Fruit fly (Drosophila melanogaster): ENCODE data around the gene CG17292.

CG17292 gene

DNA sequence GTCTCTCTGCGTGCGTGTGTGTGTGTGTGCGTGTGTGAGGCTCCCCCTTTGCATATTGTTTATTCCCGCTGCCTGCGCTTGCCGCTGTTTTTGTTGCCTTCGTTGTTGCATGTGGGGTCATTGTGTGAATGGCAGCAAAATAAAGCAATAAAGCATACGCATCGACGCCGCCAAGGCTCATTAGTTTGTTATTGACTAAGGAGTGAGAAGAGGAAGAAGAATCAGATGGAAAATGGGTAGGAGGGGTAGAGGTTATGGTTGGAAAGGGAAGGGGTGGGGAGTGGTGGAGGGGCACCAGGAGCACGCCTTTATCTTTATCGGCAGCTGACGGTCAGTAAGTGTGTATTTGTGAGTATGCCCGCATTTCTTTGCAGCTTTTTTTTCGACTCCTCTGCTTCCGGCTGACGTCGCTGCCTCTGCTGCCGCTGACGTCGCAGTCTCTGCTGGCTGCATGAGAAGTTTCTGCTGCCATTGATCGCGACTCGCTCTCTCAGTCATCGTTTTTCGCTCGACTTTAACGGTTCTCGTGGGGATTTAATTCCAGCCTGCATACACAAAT lies 49.2 kb downstream of the CG17292 start (continued):
- no peak for TF ChIP-seq scrt (GFP tag; optimal IDR thresholded peaks at IDR 0.05)

DNA sequence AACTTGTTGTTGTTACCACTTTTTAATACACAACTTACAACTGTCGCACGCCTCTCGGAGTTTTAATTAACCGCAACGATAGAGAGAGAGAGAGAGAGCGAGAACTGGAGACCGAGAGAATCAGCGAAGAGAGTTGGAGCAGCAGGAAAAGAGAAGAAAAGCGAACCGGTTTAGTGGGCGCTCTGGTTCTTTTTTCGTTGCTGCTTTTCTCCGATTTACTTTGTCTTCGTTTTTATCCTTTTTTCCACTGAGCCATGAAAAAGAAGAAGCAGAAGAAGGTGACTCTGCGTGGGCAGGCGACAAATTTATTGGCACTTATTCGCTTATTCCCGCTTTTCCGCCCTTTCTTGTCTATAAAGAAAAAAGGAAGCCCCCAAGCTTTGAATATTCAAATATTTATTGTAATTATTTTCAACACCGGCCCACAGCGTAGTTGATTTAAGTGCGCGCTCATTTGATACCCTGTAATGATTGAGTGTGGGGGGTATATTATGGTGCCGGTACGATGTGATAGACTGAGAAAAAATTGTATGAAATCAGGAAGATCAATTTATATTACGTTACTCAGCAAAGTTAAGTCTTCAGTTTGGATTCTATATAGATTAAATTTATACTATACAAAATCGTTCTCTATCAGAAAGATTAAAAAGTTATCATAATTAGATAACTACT lies 50.1 kb downstream of the CG17292 start:
- TF ChIP-seq CG17802 (tag; optimal IDR thresholded peaks at IDR 0.05): no peak
- TF ChIP-seq gsb-n (tag; optimal IDR thresholded peaks at IDR 0.05): no peak
- TF ChIP-seq Sox102F (GFP tag; optimal IDR thresholded peaks at IDR 0.05): peak; percentile 13
- no peak for TF ChIP-seq croc (GFP tag; conservative IDR thresholded peaks at IDR 0.05)
- no peak for TF ChIP-seq ewg (GFP tag; optimal IDR thresholded peaks at IDR 0.05)
- no peak for TF ChIP-seq Tbp (GFP tag; optimal IDR thresholded peaks at IDR 0.05)
- no peak for TF ChIP-seq wek (GFP tag; optimal IDR thresholded peaks at IDR 0.05)
- no peak for TF ChIP-seq CG1603 (tag; optimal IDR thresholded peaks at IDR 0.05)
- no peak for TF ChIP-seq ash1 (GFP tag; optimal IDR thresholded peaks at IDR 0.05)
- peak; percentile 3 for TF ChIP-seq CG12659 (GFP tag; optimal IDR thresholded peaks at IDR 0.05)
- TF ChIP-seq TFAM (GFP tag; optimal IDR thresholded peaks at IDR 0.05): no peak
- no peak for TF ChIP-seq jigr1 (GFP tag; IDR thresholded peaks at IDR 0.05)
- TF ChIP-seq gsb (GFP tag; IDR thresholded peaks at IDR 0.05): no peak
- TF ChIP-seq CG4360 (GFP tag; IDR thresholded peaks at IDR 0.05): 0 out of 2 replicates have a peak, but pooled peaks have one; percentile 28
- TF ChIP-seq CG12299 (tag; optimal IDR thresholded peaks at IDR 0.05): no peak
- no peak for TF ChIP-seq Bdp1 (GFP tag; optimal IDR thresholded peaks at IDR 0.05)
- TF ChIP-seq Bteb2 (GFP tag; optimal IDR thresholded peaks at IDR 0.05): no peak
- no peak for TF ChIP-seq mld (GFP tag; IDR thresholded peaks at IDR 0.05; ENCODE audit: partially characterized antibody)
- no peak for TF ChIP-seq NfI (GFP tag; optimal IDR thresholded peaks at IDR 0.05)
- TF ChIP-seq repo (GFP tag; optimal IDR thresholded peaks at IDR 0.05): no peak
- no peak for TF ChIP-seq ap (GFP tag; IDR thresholded peaks at IDR 0.05)
- TF ChIP-seq CG1792 (GFP tag; optimal IDR thresholded peaks at IDR 0.05): no peak
- TF ChIP-seq CG30020 (tag; optimal IDR thresholded peaks at IDR 0.05): no peak
- no peak for TF ChIP-seq MBD-R2 (GFP tag; IDR thresholded peaks at IDR 0.05)
- TF ChIP-seq Ptx1 (GFP tag; IDR thresholded peaks at IDR 0.05): no peak
- TF ChIP-seq CG18599 (GFP tag; optimal IDR thresholded peaks at IDR 0.05): no peak
- no peak for TF ChIP-seq Hand (GFP tag; optimal IDR thresholded peaks at IDR 0.05)
- peak; percentile 24 for TF ChIP-seq CG12391 (tag; optimal IDR thresholded peaks at IDR 0.05)
- no peak for TF ChIP-seq sima (GFP tag; optimal IDR thresholded peaks at IDR 0.05)
- TF ChIP-seq schlank (tag; optimal IDR thresholded peaks at IDR 0.05): no peak
- TF ChIP-seq CG30403 (GFP tag; optimal IDR thresholded peaks at IDR 0.05): peak; percentile 8
- no peak for TF ChIP-seq tgo (GFP tag; IDR thresholded peaks at IDR 0.05)
- no peak for TF ChIP-seq klu (GFP tag; IDR thresholded peaks at IDR 0.05)
- peak; percentile 27; the same call in 1 of the 2 replicates for TF ChIP-seq Rfx (GFP tag; IDR thresholded peaks at IDR 0.05)
- TF ChIP-seq CG9609 (GFP tag; optimal IDR thresholded peaks at IDR 0.05): no peak
- no peak for TF ChIP-seq CG8281 (tag; optimal IDR thresholded peaks at IDR 0.05)
- TF ChIP-seq ATbp (GFP tag; optimal IDR thresholded peaks at IDR 0.05): no peak
- no peak for TF ChIP-seq sqz (GFP tag; optimal IDR thresholded peaks at IDR 0.05)
- no peak for TF ChIP-seq CG10209 (GFP tag; optimal IDR thresholded peaks at IDR 0.05)
- no peak for TF ChIP-seq CG6765 (GFP tag; optimal IDR thresholded peaks at IDR 0.05)
- TF ChIP-seq CkIIα-i1 (GFP tag; IDR thresholded peaks at IDR 0.05): no peak
- no peak for TF ChIP-seq H15 (GFP tag; IDR thresholded peaks at IDR 0.05)
- TF ChIP-seq Med (GFP tag): peak; percentile 62
- no peak for TF ChIP-seq Hr39 (optimal IDR thresholded peaks at IDR 0.05)
- no peak for TF ChIP-seq CG11723 (GFP tag; optimal IDR thresholded peaks at IDR 0.05)
- TF ChIP-seq E2f2 (GFP tag; IDR thresholded peaks at IDR 0.05): no peak
- no peak for TF ChIP-seq Hmr (GFP tag; optimal IDR thresholded peaks at IDR 0.05)
